Worm (Caenorhabditis elegans) whole organism, L3 larva: ENCODE measurements around the gene paqr-2.

Experiments
- R02D3.7 ChIP-seq: fragments of 150-350 bp; optimal IDR thresholded peaks from 2 replicates; lab custom pipeline; 2014; ENCODE audit warnings: missing biosample characterization, missing genetic modification characterization
- ZK546.5 ChIP-seq: sonication (generic microtip); optimal IDR thresholded peaks from 2 replicates; lab custom pipeline; 2017; ENCODE audit warnings: missing biosample characterization, missing genetic modification characterization
- ama-1 ChIP-seq: fragments of 150-350 bp; optimal IDR thresholded peaks from 2 replicates; lab custom pipeline; 2018
- ceh-16 ChIP-seq: sonication (generic microtip); optimal IDR thresholded peaks from 2 replicates; lab custom pipeline; 2017; ENCODE audit warnings: missing biosample characterization, missing genetic modification characterization
- ceh-28 ChIP-seq: fragments of 150-350 bp; optimal IDR thresholded peaks from 2 replicates; lab custom pipeline; 2014; ENCODE audit warnings: missing biosample characterization, missing genetic modification reagents, missing genetic modification characterization
- ceh-82 ChIP-seq: fragments of 150-350 bp; optimal IDR thresholded peaks from 2 replicates; lab custom pipeline; 2014; ENCODE audit warnings: missing biosample characterization, missing genetic modification characterization
- daf-12 ChIP-seq: fragments of 150-350 bp; optimal IDR thresholded peaks from 2 replicates; lab custom pipeline; 2014; ENCODE audit warnings: missing biosample characterization, missing genetic modification reagents, missing genetic modification characterization
- egl-27 ChIP-seq: sonication (generic microtip); optimal IDR thresholded peaks from 4 replicates; lab custom pipeline; 2017; ENCODE audit warnings: missing biosample characterization, missing genetic modification reagents, missing genetic modification characterization
- elt-2 ChIP-seq: sonication (generic microtip); optimal IDR thresholded peaks from 2 replicates; lab custom pipeline; 2016; ENCODE audit warnings: missing genetic modification reagents, mild to moderate bottlenecking, missing genetic modification characterization, missing compliant biosample characterization
- hmg-11 ChIP-seq: sonication (generic microtip); optimal IDR thresholded peaks from 2 replicates; lab custom pipeline; 2016; ENCODE audit warnings: missing genetic modification characterization, missing compliant biosample characterization
- jun-1 ChIP-seq: fragments of 150-350 bp; optimal IDR thresholded peaks from 2 replicates; lab custom pipeline; 2014; ENCODE audit warnings: missing biosample characterization, missing genetic modification reagents, missing genetic modification characterization
- lin-15B ChIP-seq: fragments of 150-350 bp; optimal IDR thresholded peaks from 2 replicates; lab custom pipeline; 2014; ENCODE audit warnings: missing biosample characterization, missing genetic modification characterization
- lin-39 ChIP-seq: fragments of 150-350 bp; optimal IDR thresholded peaks from 2 replicates; lab custom pipeline; 2018; ENCODE audit warnings: missing biosample characterization, missing genetic modification reagents, missing genetic modification characterization
- lsy-12 ChIP-seq: sonication (generic microtip); optimal IDR thresholded peaks from 2 replicates; lab custom pipeline; 2016; ENCODE audit warnings: mild to moderate bottlenecking, missing genetic modification characterization, missing compliant biosample characterization
- mdl-1 ChIP-seq: fragments of 150-350 bp; optimal IDR thresholded peaks from 2 replicates; lab custom pipeline; 2014; ENCODE audit warnings: missing biosample characterization, missing genetic modification characterization
- mml-1 ChIP-seq: fragments of 150-350 bp; sonication (generic microtip); optimal IDR thresholded peaks from 3 replicates; lab custom pipeline; 2014; ENCODE audit warnings: missing biosample characterization, missing genetic modification characterization
- nfya-1 ChIP-seq: sonication (generic microtip); optimal IDR thresholded peaks from 2 replicates; lab custom pipeline; 2017; ENCODE audit warnings: missing genetic modification characterization, mild to moderate bottlenecking, missing compliant biosample characterization, antibody characterized with exemption, moderate library complexity; ENCODE audit not compliant: insufficient read depth
- nhr-11 ChIP-seq: fragments of 150-350 bp; optimal IDR thresholded peaks from 2 replicates; lab custom pipeline; 2014; ENCODE audit warnings: missing biosample characterization, missing genetic modification characterization
- nhr-12 ChIP-seq: fragments of 150-350 bp; optimal IDR thresholded peaks from 2 replicates; lab custom pipeline; 2014; ENCODE audit warnings: missing biosample characterization, missing genetic modification characterization
- nhr-23 ChIP-seq: fragments of 150-350 bp; optimal IDR thresholded peaks from 2 replicates; lab custom pipeline; 2014; ENCODE audit warnings: missing biosample characterization, missing genetic modification reagents, missing genetic modification characterization
- nhr-237 ChIP-seq: fragments of 150-350 bp; optimal IDR thresholded peaks from 2 replicates; lab custom pipeline; 2014; ENCODE audit warnings: missing biosample characterization, missing genetic modification characterization
- nhr-25 ChIP-seq: sonication (generic microtip); optimal IDR thresholded peaks from 2 replicates; lab custom pipeline; 2017; ENCODE audit warnings: missing biosample characterization, missing genetic modification characterization
- nhr-28 ChIP-seq: fragments of 150-350 bp; optimal IDR thresholded peaks from 2 replicates; lab custom pipeline; 2014; ENCODE audit warnings: missing biosample characterization, missing genetic modification characterization
- nhr-67 ChIP-seq: fragments of 150-350 bp; optimal IDR thresholded peaks from 2 replicates; lab custom pipeline; 2014; ENCODE audit warnings: missing biosample characterization, missing genetic modification characterization
- nhr-76 ChIP-seq: fragments of 150-350 bp; sonication (generic microtip); optimal IDR thresholded peaks from 5 replicates; lab custom pipeline; 2014; ENCODE audit warnings: missing biosample characterization, missing genetic modification characterization
- nhr-77 ChIP-seq: fragments of 150-350 bp; optimal IDR thresholded peaks from 2 replicates; lab custom pipeline; 2014; ENCODE audit warnings: missing biosample characterization, missing genetic modification characterization
- pha-4 ChIP-seq: fragments of 150-350 bp; optimal IDR thresholded peaks from 2 replicates; lab custom pipeline; 2014; ENCODE audit warnings: missing biosample characterization, missing genetic modification reagents, missing genetic modification characterization
- pqm-1 ChIP-seq: fragments of 150-350 bp; optimal IDR thresholded peaks from 2 replicates; lab custom pipeline; 2017; ENCODE audit warnings: missing biosample characterization, missing genetic modification characterization, inconsistent platforms
- skn-1 ChIP-seq: fragments of 150-350 bp; optimal IDR thresholded peaks from 2 replicates; lab custom pipeline; 2014; ENCODE audit warnings: missing biosample characterization, missing genetic modification characterization
- snpc-4 ChIP-seq: fragments of 150-350 bp; optimal IDR thresholded peaks from 2 replicates; lab custom pipeline; 2014; ENCODE audit warnings: missing biosample characterization, missing genetic modification characterization
- unc-39 ChIP-seq: sonication (generic microtip); optimal IDR thresholded peaks from 4 replicates; lab custom pipeline; 2017; ENCODE audit warnings: missing biosample characterization, missing genetic modification characterization
- ztf-11 ChIP-seq: fragments of 150-350 bp; optimal IDR thresholded peaks from 2 replicates; lab custom pipeline; 2014; ENCODE audit warnings: missing biosample characterization, missing genetic modification characterization

The paqr-2 gene

ce11 chrIII:5420276-5420675 is 40.5 kb upstream of the paqr-2 start:
- TF ChIP-seq elt-2 (peak; percentile 72), pha-4 (tag; lab: Kevin White, UChicago) (peak; percentile 91), R02D3.7 (tag; lab: Kevin White, UChicago) (no peak), ceh-28 (tag; lab: Kevin White, UChicago) (no peak)
- TF ChIP-seq, all 47 proteins: peak for 2

ce11 chrIII:5419527-5419926 is 39.8 kb upstream of the paqr-2 start:
- no peak for TF ChIP-seq ceh-82 (tag; lab: Kevin White, UChicago)
- TF ChIP-seq pqm-1 (tag; lab: Kevin White, UChicago), result no peak
- TF ChIP-seq R02D3.7 (tag; lab: Kevin White, UChicago), result no peak
- TF ChIP-seq ama-1 (lab: Kevin White, UChicago), result peak; percentile 19
- no peak for TF ChIP-seq elt-2
- TF ChIP-seq, all 47 proteins: peak for 1

ce11 chrIII:5417921-5418320 is 38.2 kb upstream of the paqr-2 start:
- TF ChIP-seq ZK546.5 (tag; lab: Kevin White, UChicago), result no peak
- no peak for TF ChIP-seq nhr-25 (tag; lab: Kevin White, UChicago)
- no peak for TF ChIP-seq nhr-23 (tag; lab: Kevin White, UChicago)
- no peak for TF ChIP-seq unc-39 (tag; lab: Kevin White, UChicago)
- TF ChIP-seq pha-4 (tag; lab: Kevin White, UChicago), result peak; percentile 43
- no peak for TF ChIP-seq ztf-11 (tag; lab: Kevin White, UChicago)
- TF ChIP-seq, all 47 proteins: peak for 1

ce11 chrIII:5413680-5414079 is 34.0 kb upstream of the paqr-2 start, which contains the start of gene grl-22:
TSS of gene grl-22 (minus strand) at chrIII:5414011.
- TF ChIP-seq nhr-25 (tag; lab: Kevin White, UChicago) (no peak), nhr-23 (tag; lab: Kevin White, UChicago) (no peak), nhr-77 (tag; lab: Kevin White, UChicago) (no peak), lin-15B (no peak), egl-27 (no peak), lin-39 (tag; lab: Kevin White, UChicago) (no peak), skn-1 (tag; lab: Kevin White, UChicago) (no peak), ceh-16 (no peak), elt-2 (no peak), pha-4 (tag; lab: Kevin White, UChicago) (no peak), mml-1 (no peak), nhr-76 (tag; lab: Kevin White, UChicago) (no peak)

ce11 chrIII:5407588-5407987 is 27.9 kb upstream of the paqr-2 start, which contains the start of gene W03A5.1:
TSS of gene W03A5.1 (plus strand) at chrIII:5407888.
- no peak for TF ChIP-seq nfya-1 (tag; lab: Kevin White, UChicago)
- no peak for TF ChIP-seq nhr-12 (tag; lab: Kevin White, UChicago)
- TF ChIP-seq nhr-23 (tag; lab: Kevin White, UChicago), result no peak
- no peak for TF ChIP-seq mml-1
- TF ChIP-seq nhr-11 (tag; lab: Kevin White, UChicago), result no peak
- TF ChIP-seq nhr-28 (tag; lab: Kevin White, UChicago), result no peak
- TF ChIP-seq nhr-237 (tag; lab: Kevin White, UChicago), result no peak
- no peak for TF ChIP-seq nhr-25 (tag; lab: Kevin White, UChicago)
- TF ChIP-seq ceh-82 (tag; lab: Kevin White, UChicago), result no peak
- no peak for TF ChIP-seq nhr-76 (tag; lab: Kevin White, UChicago)
- TF ChIP-seq hmg-11 (tag; lab: Kevin White, UChicago), result no peak
- no peak for TF ChIP-seq ceh-28 (tag; lab: Kevin White, UChicago)
- no peak for TF ChIP-seq lsy-12 (tag; lab: Kevin White, UChicago)
- TF ChIP-seq ceh-16, result no peak
- no peak for TF ChIP-seq skn-1 (tag; lab: Kevin White, UChicago)
- TF ChIP-seq snpc-4 (tag; lab: Kevin White, UChicago), result no peak
- TF ChIP-seq daf-12 (tag; lab: Kevin White, UChicago), result no peak
- no peak for TF ChIP-seq lin-15B
- no peak for TF ChIP-seq jun-1 (tag; lab: Kevin White, UChicago)
- TF ChIP-seq nhr-67, result no peak

ce11 chrIII:5407060-5407459 is 27.3 kb upstream of the paqr-2 start:
- TF ChIP-seq mdl-1 (tag; lab: Kevin White, UChicago), result no peak
